Fruit fly (Drosophila melanogaster) whole organism, embryonic: Measurements from ENCODE around the gene CG42232.

Experiments used
- Bdp1 ChIP-seq: fragments of 200-800 bp; sonication (Bioruptor generic); optimal IDR thresholded peaks from 3 replicates; lab custom pipeline; 2016; ENCODE audit warnings: missing biosample characterization, missing genetic modification characterization
- CG6791 ChIP-seq: fragments of 200-800 bp; sonication (Bioruptor generic); IDR thresholded peaks from 3 replicates; pipeline ENCODE4 v1.3.6; 2022; ENCODE audit warnings: missing biosample characterization, missing genetic modification characterization; ENCODE audit not compliant: partially characterized antibody
- D19B ChIP-seq: fragments of 200-800 bp; sonication (Bioruptor generic); optimal IDR thresholded peaks from 2 replicates; lab custom pipeline; 2017; ENCODE audit warnings: missing biosample characterization, mild to moderate bottlenecking, missing genetic modification characterization
- br ChIP-seq: fragments of >200 bp; optimal IDR thresholded peaks from 2 replicates; lab custom pipeline; 2017
- gfzf ChIP-seq: fragments of 200-800 bp; sonication (Bioruptor generic); optimal IDR thresholded peaks from 2 replicates; lab custom pipeline; 2016; ENCODE audit warnings: missing biosample characterization, mild to moderate bottlenecking, missing genetic modification characterization, moderate library complexity

DNA sequence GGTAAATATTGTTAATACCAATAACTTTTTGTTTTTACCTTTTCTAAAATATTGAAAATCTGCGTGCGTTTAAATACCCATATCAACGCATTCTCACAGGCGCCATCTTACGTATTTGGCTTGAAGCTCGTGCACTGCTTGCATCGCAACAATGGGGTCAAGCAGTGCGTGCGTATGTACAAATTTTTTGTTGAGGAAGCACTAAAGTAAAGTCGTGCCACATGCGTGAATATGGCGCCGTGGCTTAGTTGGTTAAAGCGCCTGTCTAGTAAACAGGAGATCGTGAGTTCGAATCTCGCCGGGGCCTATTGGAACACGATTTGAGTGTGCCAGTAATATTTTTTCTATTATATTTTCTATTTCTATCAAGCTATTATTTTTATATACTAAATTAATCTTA is 37.8 kb downstream of the CG42232 start:
- TF ChIP-seq CG6791 (GFP tag; lab: Robert Waterston, UW) (peak; percentile 80), Bdp1 (GFP tag; lab: Kevin White, UChicago) (peak; percentile 100), D19B (GFP tag; lab: Kevin White, UChicago) (no peak), gfzf (no peak), br (no peak)
